Fruit fly (Drosophila melanogaster) whole organism, prepupa: ENCODE data around the gene Nrt.

ENCODE experiments used
- CG3032 ChIP-seq: fragments of 200-800 bp; optimal IDR thresholded peaks from 2 replicates; lab custom pipeline; 2019; ENCODE audit warnings: missing biosample characterization, mild to moderate bottlenecking, missing genetic modification characterization, moderate library complexity
- CG31627 ChIP-seq: fragments of 200-800 bp; sonication (Bioruptor generic); optimal IDR thresholded peaks from 3 replicates; lab custom pipeline; 2016; ENCODE audit warnings: missing biosample characterization, missing genetic modification characterization
- CG32006 ChIP-seq: fragments of 200-800 bp; sonication (Bioruptor generic); optimal IDR thresholded peaks from 3 replicates; lab custom pipeline; 2017; ENCODE audit warnings: missing biosample characterization, mild to moderate bottlenecking, missing genetic modification characterization
- CG8632 ChIP-seq: fragments of 200-800 bp; sonication (Bioruptor generic); optimal IDR thresholded peaks from 3 replicates; lab custom pipeline; 2016; ENCODE audit warnings: missing biosample characterization, missing genetic modification characterization
- CG9139 ChIP-seq: fragments of 200-800 bp; sonication (Bioruptor generic); optimal IDR thresholded peaks from 3 replicates; lab custom pipeline; 2017; ENCODE audit warnings: missing biosample characterization, mild to moderate bottlenecking, missing genetic modification characterization
- Eip78C ChIP-seq: fragments of 200-800 bp; sonication (Bioruptor generic); peaks from one replicate; lab custom pipeline; 2016; ENCODE audit warnings: missing biosample characterization, missing genetic modification characterization
- Ets96B ChIP-seq: fragments of 200-800 bp; optimal IDR thresholded peaks from 2 replicates; lab custom pipeline; 2019; ENCODE audit warnings: missing biosample characterization, mild to moderate bottlenecking, missing genetic modification characterization, moderate library complexity
- Gug ChIP-seq: fragments of 200-800 bp; sonication (Bioruptor generic); IDR thresholded peaks from 2 replicates; pipeline ENCODE4 v1.3.6; 2022; ENCODE audit warnings: missing biosample characterization, missing genetic modification characterization
- Hr39 ChIP-seq: fragments of 200-800 bp; sonication (Bioruptor generic); optimal IDR thresholded peaks from 2 replicates; lab custom pipeline; 2016; ENCODE audit warnings: missing biosample characterization, missing genetic modification characterization
- Sox14 ChIP-seq: fragments of 200-800 bp; sonication (Bioruptor generic); optimal IDR thresholded peaks from 3 replicates; lab custom pipeline; 2016; ENCODE audit warnings: missing biosample characterization, missing genetic modification characterization
- acj6 ChIP-seq: fragments of 200-800 bp; sonication (Bioruptor generic); optimal IDR thresholded peaks from 3 replicates; lab custom pipeline; 2016; ENCODE audit warnings: missing biosample characterization, missing genetic modification characterization
- pdm3 ChIP-seq: fragments of 200-800 bp; sonication (Bioruptor generic); optimal IDR thresholded peaks from 3 replicates; lab custom pipeline; 2016; ENCODE audit warnings: missing biosample characterization, missing genetic modification characterization

DNA sequence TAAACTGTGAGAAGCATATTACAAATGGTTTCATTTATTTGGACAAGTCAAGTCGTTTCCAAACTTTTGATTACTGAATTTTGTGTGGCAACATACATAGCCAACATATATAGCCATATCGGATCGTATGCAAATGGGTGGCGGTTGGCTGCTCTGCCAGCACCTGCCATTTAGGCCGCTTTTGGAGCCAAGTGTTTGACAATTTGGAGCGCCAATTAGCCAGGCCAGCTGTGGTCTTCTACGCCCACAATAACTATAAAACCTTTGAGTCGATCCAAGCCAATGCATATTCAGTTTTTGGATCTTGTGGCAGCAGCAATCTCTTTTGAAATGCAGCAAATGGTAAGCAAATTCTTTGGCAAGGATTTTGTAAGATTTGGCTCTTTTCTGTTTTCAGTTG, 41.3 kb upstream of the Nrt start, which contains the start of gene CG13031:
- TF ChIP-seq CG9139 (GFP tag; lab: Kevin White, UChicago) (no peak), Sox14 (GFP tag; lab: Kevin White, UChicago) (no peak), pdm3 (GFP tag; lab: Kevin White, UChicago) (no peak), acj6 (GFP tag; lab: Kevin White, UChicago) (no peak), CG3032 (tag; lab: Kevin White, UChicago) (no peak), Gug (GFP tag; lab: Robert Waterston, UW) (no peak), CG31627 (GFP tag; lab: Kevin White, UChicago) (no peak), Ets96B (tag; lab: Kevin White, UChicago) (no peak), Hr39 (GFP tag; lab: Kevin White, UChicago) (no peak), CG8632 (GFP tag; lab: Kevin White, UChicago) (no peak), CG32006 (GFP tag; lab: Kevin White, UChicago) (no peak), Eip78C (GFP tag; lab: Kevin White, UChicago) (no peak)
